Fruit fly (Drosophila melanogaster): ENCODE measurements around the gene CG11267.

dm6 chr3L:13006490-13006889 is 9.4 kb upstream of the CG11267 start, which contains the start of gene CG11263:
- TF ChIP-seq bab1 (GFP tag; optimal IDR thresholded peaks at IDR 0.05) (no peak), ovo (GFP tag; optimal IDR thresholded peaks at IDR 0.05) (no peak), CG14711 (tag; optimal IDR thresholded peaks at IDR 0.05) (no peak), tj (GFP tag; optimal IDR thresholded peaks at IDR 0.05) (no peak), Mnt (GFP tag; optimal IDR thresholded peaks at IDR 0.05) (no peak)
